Worm (Caenorhabditis elegans) whole organism, young adult: ENCODE data around the gene T22F3.11.

ENCODE experiments used
- F22D6.2 ChIP-seq: sonication (generic microtip); optimal IDR thresholded peaks from 2 replicates; lab custom pipeline; 2016; ENCODE audit warnings: mild to moderate bottlenecking, missing genetic modification characterization, missing compliant biosample characterization
- F33H1.4 ChIP-seq: fragments of 200-800 bp; sonication (Bioruptor generic); IDR thresholded peaks from 2 replicates; pipeline ENCODE4 v1.3.6; 2022; ENCODE audit warnings: missing genetic modification reagents, missing genetic modification characterization, missing compliant biosample characterization
- F52B5.7 ChIP-seq: sonication (generic microtip); optimal IDR thresholded peaks from 2 replicates; lab custom pipeline; 2016; ENCODE audit warnings: mild to moderate bottlenecking, missing genetic modification characterization, missing compliant biosample characterization
- Y95B8A.8 ChIP-seq: fragments of 200-800 bp; sonication (Bioruptor generic); IDR thresholded peaks from 2 replicates; pipeline ENCODE4 v1.3.6; 2022; ENCODE audit warnings: missing genetic modification reagents, missing genetic modification characterization, missing compliant biosample characterization
- akir-1 ChIP-seq: fragments of 200-800 bp; sonication (Bioruptor generic); optimal IDR thresholded peaks from 2 replicates; lab custom pipeline; 2018; ENCODE audit warnings: mild to moderate bottlenecking, missing genetic modification characterization, moderate library complexity, missing compliant biosample characterization
- athp-1 ChIP-seq: sonication (generic microtip); optimal IDR thresholded peaks from 2 replicates; lab custom pipeline; 2017; ENCODE audit warnings: mild to moderate bottlenecking, missing genetic modification characterization, missing compliant biosample characterization
- attf-3 ChIP-seq: fragments of 200-800 bp; sonication (Bioruptor generic); conservative IDR thresholded peaks from 2 replicates; pipeline ENCODE4 v1.3.6; 2022; ENCODE audit warnings: missing genetic modification reagents, missing genetic modification characterization, missing compliant biosample characterization
- attf-5 ChIP-seq: fragments of 200-800 bp; sonication (Bioruptor generic); optimal IDR thresholded peaks from 2 replicates; lab custom pipeline; 2018; ENCODE audit warnings: mild to moderate bottlenecking, missing genetic modification characterization, missing compliant biosample characterization
- cebp-1 ChIP-seq, 2 experiments: fragments of 200-800 bp in 1 of 2; sonication (Bioruptor generic) in 1 of 2; sonication (generic microtip) in 1 of 2; IDR thresholded peaks in 1 of 2; optimal IDR thresholded peaks in 1 of 2; 2 replicates each; pipeline versions ENCODE4 v1.3.6 to Lab custom; 2017 to 2022; ENCODE audit warnings: missing compliant biosample characterization in 2 of 2, missing genetic modification characterization in 2 of 2, mild to moderate bottlenecking in 1 of 2, missing genetic modification reagents in 1 of 2, moderate library complexity in 1 of 2
- cebp-2 ChIP-seq: fragments of 200-800 bp; sonication (Bioruptor generic); IDR thresholded peaks from 2 replicates; pipeline ENCODE4 v1.3.6; 2022; ENCODE audit warnings: missing genetic modification characterization, missing compliant biosample characterization
- ceh-91 ChIP-seq: fragments of 200-800 bp; sonication (Bioruptor generic); IDR thresholded peaks from 2 replicates; pipeline ENCODE4 v1.3.6; 2022; ENCODE audit warnings: missing genetic modification reagents, missing genetic modification characterization, missing compliant biosample characterization
- die-1 ChIP-seq: sonication (generic microtip); optimal IDR thresholded peaks from 2 replicates; lab custom pipeline; 2016; ENCODE audit warnings: missing genotype, mild to moderate bottlenecking, missing genetic modification characterization, missing compliant biosample characterization
- egl-44 ChIP-seq: fragments of 200-800 bp; sonication (Bioruptor generic); IDR thresholded peaks from 2 replicates; pipeline ENCODE4 v1.3.6; 2022; ENCODE audit warnings: missing genetic modification reagents, missing genetic modification characterization, missing compliant biosample characterization
- egrh-3 ChIP-seq: fragments of 200-800 bp; sonication (Bioruptor generic); IDR thresholded peaks from 2 replicates; pipeline ENCODE4 v1.3.6; 2022; ENCODE audit warnings: missing genetic modification reagents, missing genetic modification characterization, missing compliant biosample characterization
- ekl-4 ChIP-seq: fragments of 200-800 bp; sonication (Bioruptor generic); IDR thresholded peaks from 2 replicates; pipeline ENCODE4 v1.3.6; 2022; ENCODE audit warnings: missing genetic modification reagents, missing genetic modification characterization, missing compliant biosample characterization
- hmg-1.2 ChIP-seq: fragments of 200-800 bp; sonication (Bioruptor generic); IDR thresholded peaks from 2 replicates; pipeline ENCODE4 v1.3.6; 2022; ENCODE audit warnings: missing genetic modification reagents, missing genetic modification characterization, missing compliant biosample characterization
- lin-26 ChIP-seq: fragments of 200-800 bp; sonication (Bioruptor generic); IDR thresholded peaks from 2 replicates; pipeline ENCODE4 v1.3.6; 2022; ENCODE audit warnings: missing genetic modification reagents, missing genetic modification characterization, missing compliant biosample characterization
- lsl-1 ChIP-seq: fragments of 200-800 bp; sonication (Bioruptor generic); optimal IDR thresholded peaks from 2 replicates; lab custom pipeline; 2018; ENCODE audit warnings: mild to moderate bottlenecking, missing genetic modification characterization, moderate library complexity, missing compliant biosample characterization
- madf-10 ChIP-seq: sonication (generic microtip); optimal IDR thresholded peaks from 2 replicates; lab custom pipeline; 2016; ENCODE audit warnings: mild to moderate bottlenecking, missing genetic modification characterization, missing compliant biosample characterization
- madf-6 ChIP-seq: fragments of 200-800 bp; sonication (Bioruptor generic); IDR thresholded peaks from 2 replicates; pipeline ENCODE4 v1.3.6; 2022; ENCODE audit warnings: missing genetic modification reagents, missing genetic modification characterization, missing compliant biosample characterization
- mcd-1 ChIP-seq: fragments of 200-800 bp; sonication (Bioruptor generic); IDR thresholded peaks from 2 replicates; pipeline ENCODE4 v1.3.6; 2022; ENCODE audit warnings: missing genetic modification reagents, missing genetic modification characterization, missing compliant biosample characterization
- mxl-1 ChIP-seq: sonication (generic microtip); optimal IDR thresholded peaks from 2 replicates; lab custom pipeline; 2016; ENCODE audit warnings: missing genetic modification characterization, missing compliant biosample characterization
- nfya-1 ChIP-seq: sonication (generic microtip); optimal IDR thresholded peaks from 2 replicates; lab custom pipeline; 2017; ENCODE audit warnings: antibody characterized with exemption, missing compliant biosample characterization, missing genetic modification characterization, borderline replicate concordance; ENCODE audit not compliant: insufficient read depth
- nfyb-1 ChIP-seq: fragments of 200-800 bp; sonication (Bioruptor generic); IDR thresholded peaks from 2 replicates; pipeline ENCODE4 v1.3.6; 2022; ENCODE audit warnings: missing genetic modification reagents, missing genetic modification characterization, missing compliant biosample characterization
- pha-4 ChIP-seq: fragments of 150-350 bp; sonication (generic microtip); optimal IDR thresholded peaks from 2 replicates; lab custom pipeline; 2014; ENCODE audit warnings: missing biosample characterization, missing genetic modification reagents, missing genetic modification characterization
- rec-8 ChIP-seq, 2 experiments: sonication (generic microtip); optimal IDR thresholded peaks; 2 replicates each; lab custom pipeline; 2016; ENCODE audit warnings: mild to moderate bottlenecking in 2 of 2, missing genetic modification characterization in 2 of 2, missing genetic modification reagents in 2 of 2, missing genotype in 2 of 2, missing biosample characterization in 1 of 2, missing compliant biosample characterization in 1 of 2, moderate library complexity in 1 of 2
- repo-1 ChIP-seq: sonication (generic microtip); optimal IDR thresholded peaks from 2 replicates; lab custom pipeline; 2017; ENCODE audit warnings: mild to moderate bottlenecking, missing genetic modification characterization, missing compliant biosample characterization
- sdz-38 ChIP-seq: sonication (generic microtip); optimal IDR thresholded peaks from 2 replicates; lab custom pipeline; 2016; ENCODE audit warnings: missing genotype, missing genetic modification characterization, missing compliant biosample characterization
- snpc-1.3 ChIP-seq: sonication (generic microtip); optimal IDR thresholded peaks from 2 replicates; lab custom pipeline; 2017; ENCODE audit warnings: missing genetic modification characterization, mild to moderate bottlenecking, missing compliant biosample characterization, antibody characterized with exemption, moderate library complexity, missing genotype, missing genetic modification reagents; ENCODE audit not compliant: insufficient read depth
- snpc-3.4 ChIP-seq: sonication (generic microtip); optimal IDR thresholded peaks from 2 replicates; lab custom pipeline; 2017; ENCODE audit warnings: missing genetic modification characterization, mild to moderate bottlenecking, missing compliant biosample characterization, antibody characterized with exemption, moderate library complexity, missing genotype, missing genetic modification reagents
- snpc-4 ChIP-seq, 5 experiments: fragments of 150-350 bp in 1 of 5; sonication (generic microtip) in 4 of 5; optimal IDR thresholded peaks; 2 replicates each; lab custom pipeline; 2014 to 2018; ENCODE audit warnings: missing genetic modification characterization in 5 of 5, missing biosample characterization in 3 of 5, antibody characterized with exemption in 2 of 5, mild to moderate bottlenecking in 2 of 5, missing compliant biosample characterization in 2 of 5, missing genotype in 2 of 5, moderate library complexity in 2 of 5, missing genetic modification reagents in 1 of 5
- somi-1 ChIP-seq: fragments of 200-800 bp; sonication (Bioruptor generic); optimal IDR thresholded peaks from 2 replicates; lab custom pipeline; 2018; ENCODE audit warnings: mild to moderate bottlenecking, missing genetic modification characterization, missing compliant biosample characterization
- sptf-2 ChIP-seq: fragments of 200-800 bp; sonication (Bioruptor generic); optimal IDR thresholded peaks from 2 replicates; lab custom pipeline; 2018; ENCODE audit warnings: mild to moderate bottlenecking, missing genetic modification characterization, missing compliant biosample characterization
- tbx-9 ChIP-seq: sonication (generic microtip); optimal IDR thresholded peaks from 2 replicates; lab custom pipeline; 2016; ENCODE audit warnings: borderline replicate concordance, missing genetic modification characterization, inconsistent platforms, missing compliant biosample characterization
- unc-130 ChIP-seq: sonication (generic microtip); optimal IDR thresholded peaks from 2 replicates; lab custom pipeline; 2016; ENCODE audit warnings: missing genetic modification reagents, missing genetic modification characterization, missing compliant biosample characterization
- ztf-3 ChIP-seq: fragments of 200-800 bp; sonication (Bioruptor generic); optimal IDR thresholded peaks from 2 replicates; lab custom pipeline; 2018; ENCODE audit warnings: mild to moderate bottlenecking, missing genetic modification characterization, missing compliant biosample characterization
- ztf-6 ChIP-seq: fragments of 200-800 bp; sonication (Bioruptor generic); IDR thresholded peaks from 2 replicates; pipeline ENCODE4 v1.3.6; 2022; ENCODE audit warnings: missing genetic modification reagents, missing genetic modification characterization, missing compliant biosample characterization

T22F3.11 gene

DNA sequence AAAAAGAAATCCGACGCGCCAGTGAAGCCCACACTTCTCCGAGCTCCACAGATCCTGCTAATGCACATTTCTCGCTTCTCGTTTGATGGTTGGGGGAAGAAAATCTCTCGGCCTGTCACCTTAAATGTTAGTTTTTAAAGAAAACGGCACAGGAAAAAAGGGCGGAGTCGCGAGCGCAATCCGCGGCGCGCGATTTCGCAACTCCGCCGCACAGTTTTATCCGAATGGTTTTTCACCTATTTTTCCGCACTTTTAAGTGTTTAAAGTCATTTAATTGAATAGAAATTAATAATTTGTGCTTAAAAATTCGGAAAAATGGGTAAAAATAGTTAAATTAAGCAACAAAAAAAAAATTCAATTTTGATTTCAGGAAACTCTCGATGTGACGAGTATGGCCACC, 26.7 kb downstream of the T22F3.11 start (continued):
- TF ChIP-seq snpc-1.3 (tag; lab: Kevin White, UChicago), result peak; percentile 39
- no peak for TF ChIP-seq mxl-1 (tag; lab: Kevin White, UChicago)
- no peak for TF ChIP-seq pha-4
- no peak for TF ChIP-seq nfya-1 (tag; lab: Kevin White, UChicago)
- no peak for TF ChIP-seq die-1
- TF ChIP-seq lin-26 (GFP tag; lab: Robert Waterston, UW), result no peak
- TF ChIP-seq sdz-38, result no peak
- no peak for TF ChIP-seq tbx-9 (tag; lab: Kevin White, UChicago)
- no peak for TF ChIP-seq snpc-3.4 (tag; lab: Kevin White, UChicago)
- TF ChIP-seq hmg-1.2 (GFP tag; lab: Robert Waterston, UW), result 0 out of 2 replicates have a peak, but pooled peaks have one; percentile 11
- no peak for TF ChIP-seq akir-1 (GFP tag; lab: Kevin White, UChicago)
- TF ChIP-seq Y95B8A.8 (GFP tag; lab: Robert Waterston, UW), result no peak
- TF ChIP-seq ztf-6, result no peak
- TF ChIP-seq sptf-2 (GFP tag; lab: Kevin White, UChicago), result no peak
- no peak for TF ChIP-seq ztf-3 (GFP tag; lab: Kevin White, UChicago)
- TF ChIP-seq mcd-1 (GFP tag; lab: Robert Waterston, UW), result peak; percentile 53
- no peak for TF ChIP-seq cebp-2
- no peak for TF ChIP-seq somi-1
- peak; percentile 10 for TF ChIP-seq madf-10 (tag; lab: Kevin White, UChicago)
- peak; percentile 9; the same call in 1 of the 2 replicates for TF ChIP-seq egrh-3 (GFP tag; lab: Robert Waterston, UW)
- TF ChIP-seq snpc-4 (GFP tag; optimal IDR thresholded peaks at IDR 0.05; lab: Kevin White, UChicago), result no peak
- no peak for TF ChIP-seq snpc-4 (tag; optimal IDR thresholded peaks at IDR 0.05; lab: Kevin White, UChicago)
- TF ChIP-seq ceh-91 (GFP tag; lab: Robert Waterston, UW), result no peak
- peak; percentile 88 for TF ChIP-seq cebp-1 (GFP tag; IDR thresholded peaks at IDR 0.05; lab: Robert Waterston, UW)
- TF ChIP-seq cebp-1 (tag; optimal IDR thresholded peaks at IDR 0.05; lab: Kevin White, UChicago), result peak; percentile 98
- 0 out of 2 replicates have a peak, but pooled peaks have one; percentile 29 for TF ChIP-seq attf-3 (GFP tag; lab: Robert Waterston, UW)

- TF ChIP-seq athp-1 (tag; lab: Kevin White, UChicago), result no peak
- peak; percentile 91 for TF ChIP-seq hmg-1.2 (GFP tag; lab: Robert Waterston, UW)
- TF ChIP-seq somi-1, result no peak
- no peak for TF ChIP-seq cebp-1 (GFP tag; IDR thresholded peaks at IDR 0.05; lab: Robert Waterston, UW)
- TF ChIP-seq cebp-1 (tag; optimal IDR thresholded peaks at IDR 0.05; lab: Kevin White, UChicago), result peak; percentile 23
- TF ChIP-seq F52B5.7 (tag; lab: Kevin White, UChicago), result no peak
- no peak for TF ChIP-seq rec-8 (tag; optimal IDR thresholded peaks at IDR 0.05; lab: Kevin White, UChicago)
- TF ChIP-seq lsl-1 (GFP tag; lab: Kevin White, UChicago), result peak; percentile 47
- TF ChIP-seq attf-5 (GFP tag; lab: Kevin White, UChicago), result peak; percentile 41
- no peak for TF ChIP-seq repo-1 (tag; lab: Kevin White, UChicago)
- 0 out of 2 replicates have a peak, but pooled peaks have one; percentile 20 for TF ChIP-seq ekl-4 (GFP tag; lab: Robert Waterston, UW)
- TF ChIP-seq unc-130, result no peak
- no peak for TF ChIP-seq tbx-9 (tag; lab: Kevin White, UChicago)
- TF ChIP-seq F33H1.4 (GFP tag; lab: Robert Waterston, UW), result peak; percentile 19; the same call in 1 of the 2 replicates
- TF ChIP-seq F22D6.2 (tag; lab: Kevin White, UChicago), result no peak
- no peak for TF ChIP-seq egl-44 (GFP tag; lab: Robert Waterston, UW)
- peak; percentile 9; the same call in 1 of the 2 replicates for TF ChIP-seq madf-6 (GFP tag; lab: Robert Waterston, UW)
- TF ChIP-seq nfyb-1 (GFP tag; lab: Robert Waterston, UW), result 0 out of 2 replicates have a peak, but pooled peaks have one; percentile 17
These were observed 28.2 kb downstream of the T22F3.11 start, which contains the start of the genes rpl-11.1 and T22F3.2 for ce11 chrV:3586014-3586689. Gene rpl-11.1 (minus strand): TSS chrV:3586064. Gene T22F3.2 (plus strand): TSS chrV:3586639.
